Worm (Caenorhabditis elegans): ENCODE results near the gene sdz-8.

The sdz-8 gene

DNA sequence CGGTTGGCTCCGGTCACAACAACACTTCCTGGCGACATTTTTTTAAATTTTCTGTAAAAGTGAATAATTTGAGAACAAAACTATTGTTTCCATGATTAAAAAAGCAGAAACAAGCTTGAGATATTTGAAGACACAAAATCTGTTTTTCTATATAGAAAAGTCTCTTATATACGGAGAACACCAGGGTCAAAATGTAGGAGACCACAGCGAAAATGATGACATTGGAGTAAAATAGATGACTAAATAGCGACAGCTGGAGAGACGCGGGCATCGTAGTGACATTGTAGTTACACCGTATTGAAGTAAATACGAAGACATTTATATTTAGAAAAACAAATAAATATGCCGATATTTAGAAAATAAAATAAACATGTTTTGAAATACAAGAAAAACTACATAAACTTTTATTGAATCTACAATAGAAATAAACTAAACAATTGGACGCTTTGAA lies at the start of gene sdz-8:
TSS of gene sdz-8 (minus strand) at position 51 of the 451 bp plus-strand sequence.
- no peak for TF ChIP-seq unc-62 (GFP tag; optimal IDR thresholded peaks at IDR 0.05)

DNA sequence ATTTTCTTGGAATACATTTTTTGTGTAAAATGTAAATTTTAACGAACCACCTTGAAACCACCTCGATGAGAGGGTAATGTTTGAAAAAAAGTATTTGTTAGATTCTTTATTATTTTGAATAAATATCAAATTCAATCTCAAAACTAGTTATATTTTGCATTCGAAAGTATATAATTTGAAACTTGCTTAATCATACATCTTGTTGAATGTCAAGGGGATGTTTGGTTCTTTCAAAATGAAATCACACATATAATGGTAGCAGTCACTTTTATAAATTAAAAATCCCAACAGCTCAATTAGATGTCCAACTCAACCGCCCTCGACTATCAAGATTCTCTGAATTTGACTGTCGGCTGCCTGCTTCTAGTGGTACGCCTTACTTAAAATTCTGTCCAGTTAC lies 48.6 kb upstream of the sdz-8 start, which contains the start of gene srx-87:
TSS of gene srx-87 (plus strand) at position 301 of the 400 bp plus-strand sequence.
- no peak for TF ChIP-seq unc-62 (GFP tag; optimal IDR thresholded peaks at IDR 0.05)

DNA sequence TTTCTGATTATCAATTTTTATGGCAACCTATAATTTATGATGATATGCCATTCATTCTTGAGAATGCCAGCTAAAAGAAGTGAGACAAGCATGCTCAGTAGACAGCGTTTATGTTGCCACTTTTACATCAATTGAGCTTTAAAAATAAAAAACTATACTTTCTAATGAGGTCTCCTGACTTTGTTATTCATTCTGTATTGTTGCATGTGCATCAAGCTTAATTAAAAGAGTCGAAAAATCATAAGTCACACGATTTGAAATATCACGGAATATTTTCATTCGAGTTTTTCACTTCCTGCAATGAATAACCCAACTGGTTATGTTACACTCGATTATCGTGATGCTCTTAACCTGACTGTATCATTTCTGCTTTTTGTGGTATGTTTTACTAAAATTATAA lies 46.7 kb upstream of the sdz-8 start, which contains the start of gene srx-86:
TSS of gene srx-86 (plus strand) at position 301 of the 400 bp plus-strand sequence.
- TF ChIP-seq unc-62 (GFP tag; optimal IDR thresholded peaks at IDR 0.05), result no peak

DNA sequence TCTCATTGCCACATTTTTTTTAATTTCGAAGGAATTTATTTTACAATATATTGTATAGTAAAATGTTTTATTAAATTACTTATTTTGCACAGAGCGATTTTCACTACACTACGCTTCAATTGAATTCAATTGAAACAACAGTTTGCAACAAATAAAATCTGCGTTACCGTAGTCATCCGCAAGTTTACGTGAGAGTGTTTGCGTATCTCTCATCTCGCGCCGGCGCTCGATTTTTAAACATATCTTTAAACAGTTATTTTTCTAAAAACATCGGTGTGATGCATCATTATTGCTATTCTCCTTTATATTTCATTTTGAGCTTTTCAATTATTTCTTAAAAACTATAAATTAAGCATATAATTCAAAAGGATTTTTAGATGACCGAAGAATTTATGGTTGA lies 38.3 kb upstream of the sdz-8 start, which contains the start of gene duo-1:
TSS of gene duo-1 (plus strand) at position 371 of the 400 bp plus-strand sequence.
- TF ChIP-seq unc-62 (GFP tag; optimal IDR thresholded peaks at IDR 0.05), result no peak

DNA sequence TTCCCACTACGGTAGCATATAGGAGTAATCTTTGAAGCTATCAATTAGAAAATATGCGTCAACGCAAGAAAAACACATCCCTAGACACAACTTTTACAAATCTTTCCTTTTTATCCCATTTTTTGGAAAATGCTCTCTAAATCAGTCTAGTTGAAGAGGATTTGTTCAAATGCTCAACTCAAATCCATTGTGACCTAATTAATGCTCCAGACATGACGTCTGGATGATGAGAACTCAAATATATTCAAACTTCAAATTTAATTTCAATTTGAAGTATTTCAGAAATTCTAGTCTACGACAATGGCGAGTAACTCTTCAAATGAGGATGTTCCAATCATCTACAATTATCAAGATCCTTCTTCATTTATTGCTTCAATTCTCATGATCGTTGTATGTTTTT lies 36.4 kb upstream of the sdz-8 start, which contains the start of gene srx-85:
TSS of gene srx-85 (plus strand) at position 301 of the 400 bp plus-strand sequence.
- no peak for TF ChIP-seq unc-62 (GFP tag; optimal IDR thresholded peaks at IDR 0.05)

DNA sequence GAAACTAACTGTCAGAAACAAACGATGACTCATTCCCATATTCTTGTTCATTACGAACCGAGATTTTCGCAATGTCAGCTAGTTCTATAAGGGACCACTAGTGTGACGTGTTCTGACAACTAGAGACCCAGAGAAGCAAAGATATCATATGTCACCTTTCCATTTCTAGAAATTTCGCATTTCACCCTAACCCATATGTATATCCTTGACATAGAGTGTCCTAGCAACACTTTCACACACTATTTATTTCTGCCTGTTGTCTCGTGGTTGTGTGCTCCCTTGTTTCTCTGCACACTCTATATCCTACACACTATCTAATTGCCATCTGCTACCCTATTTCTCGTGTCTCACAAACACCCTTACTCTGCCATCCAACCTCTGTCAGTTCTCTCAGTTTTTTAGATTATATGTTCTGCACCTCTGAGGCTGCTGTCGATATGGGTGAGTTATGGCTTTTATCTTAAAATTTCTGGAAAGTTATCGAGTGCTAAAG lies 33.0 kb upstream of the sdz-8 start, which contains the start of the genes F38B7.17 and F38B7.3:
TSS of gene F38B7.17 (minus strand) at position 51 of the 493 bp plus-strand sequence.
TSS of gene F38B7.3 (plus strand) at position 194 of the 493 bp plus-strand sequence.
- no peak for TF ChIP-seq unc-62 (GFP tag; optimal IDR thresholded peaks at IDR 0.05)

DNA sequence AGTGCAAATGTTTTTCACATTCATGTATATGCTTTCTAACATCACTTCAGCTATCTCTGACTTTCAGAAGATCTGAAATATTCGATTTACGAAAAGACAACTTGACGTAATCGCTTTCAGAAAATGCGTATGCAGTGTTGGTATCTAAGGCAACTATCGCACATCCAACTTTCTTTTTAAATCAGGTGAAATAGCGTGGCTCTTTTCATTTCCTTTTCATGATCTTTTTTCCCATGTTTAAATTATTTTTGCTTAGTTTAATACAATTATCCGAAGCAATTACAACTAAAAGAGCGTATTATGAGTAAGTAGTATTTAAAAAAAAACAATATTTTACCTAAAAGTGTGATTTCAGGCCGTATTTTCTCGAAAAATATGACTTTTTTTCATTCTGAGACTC lies 30.8 kb upstream of the sdz-8 start, which contains the start of gene F38B7.11:
TSS of gene F38B7.11 (plus strand) at position 301 of the 400 bp plus-strand sequence.
- TF ChIP-seq unc-62 (GFP tag; optimal IDR thresholded peaks at IDR 0.05), result no peak

DNA sequence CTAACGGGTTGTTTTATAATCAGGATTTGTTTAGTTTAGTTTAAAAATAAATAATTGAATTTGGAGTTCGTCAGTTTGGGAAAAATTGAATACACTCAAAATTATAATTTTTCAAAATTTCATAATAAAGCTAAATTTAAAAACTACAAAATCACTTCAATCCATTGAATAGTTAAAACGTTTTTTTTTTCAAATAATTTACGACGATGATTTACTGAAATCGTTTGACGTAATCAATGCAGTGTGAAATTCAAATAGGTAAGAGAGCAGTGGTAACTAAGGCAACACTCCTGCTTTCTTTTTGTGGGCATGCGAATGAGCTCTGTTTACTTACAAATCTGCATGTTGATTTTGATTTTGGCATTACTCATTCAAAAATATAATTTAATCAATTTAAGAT lies 29.2 kb upstream of the sdz-8 start, which contains the start of gene F38B7.10:
TSS of gene F38B7.10 (plus strand) at position 301 of the 400 bp plus-strand sequence.
- no peak for TF ChIP-seq unc-62 (GFP tag; optimal IDR thresholded peaks at IDR 0.05)

DNA sequence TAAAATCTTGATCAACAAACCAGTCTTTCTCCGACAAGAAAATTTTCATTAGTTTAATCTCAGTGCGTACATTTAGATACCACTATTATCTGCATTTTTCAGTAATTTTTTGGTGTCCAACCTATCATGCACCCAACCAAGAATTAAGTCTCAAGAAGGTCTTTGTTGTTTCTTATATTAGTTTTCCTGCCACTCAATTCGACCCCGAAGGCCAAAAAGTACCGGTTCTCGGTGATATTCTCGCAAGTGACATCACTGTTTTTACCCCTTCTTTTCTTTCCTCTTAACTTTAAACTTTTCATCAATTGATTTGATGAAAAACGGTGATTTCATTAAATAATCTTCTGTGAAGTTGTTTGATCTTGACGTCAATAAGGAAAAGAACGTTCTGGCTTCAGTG lies 27.6 kb upstream of the sdz-8 start, which contains the start of gene F38B7.2:
TSS of gene F38B7.2 (plus strand) at position 400 of the 400 bp plus-strand sequence.
- TF ChIP-seq unc-62 (GFP tag; optimal IDR thresholded peaks at IDR 0.05), result no peak

DNA sequence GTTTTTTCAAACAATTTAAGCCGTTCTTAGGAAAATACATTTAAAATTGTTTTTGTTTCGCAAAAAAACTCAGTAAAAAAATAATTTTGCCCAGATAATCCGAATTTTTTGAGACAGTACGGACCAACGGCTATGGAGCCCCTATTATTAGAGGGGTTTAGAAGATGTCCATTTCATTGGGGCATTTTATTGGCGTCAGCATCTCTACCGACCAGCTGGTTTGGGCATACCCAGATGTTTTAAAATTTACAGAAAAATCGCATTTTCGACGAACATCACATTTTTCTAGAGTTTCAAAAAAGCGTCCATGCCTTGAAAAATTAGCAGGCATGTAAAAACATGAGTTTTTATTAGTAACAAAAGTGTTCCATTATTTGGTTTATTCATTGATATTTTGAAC lies 25.3 kb upstream of the sdz-8 start:
- no peak for TF ChIP-seq unc-62 (GFP tag; optimal IDR thresholded peaks at IDR 0.05)

DNA sequence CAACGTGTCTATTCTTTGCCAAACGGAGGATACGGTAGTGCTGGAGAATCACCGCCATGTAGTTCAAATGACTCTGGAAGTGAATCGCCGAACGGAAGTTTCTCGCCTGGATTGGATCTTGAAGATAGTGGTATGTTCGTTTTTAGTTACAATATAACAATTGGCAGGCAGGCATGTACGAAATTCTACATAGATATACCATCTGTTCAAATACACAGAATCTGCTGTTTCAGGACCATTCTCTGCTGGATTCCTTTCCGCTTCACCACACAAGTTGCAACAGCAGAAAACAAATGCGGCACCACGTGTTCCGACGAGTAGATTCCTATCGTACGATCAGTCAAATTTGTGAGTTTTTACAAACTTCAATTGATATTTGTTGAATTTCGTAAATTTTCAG lies 23.5 kb upstream of the sdz-8 start:
- no peak for TF ChIP-seq unc-62 (GFP tag; optimal IDR thresholded peaks at IDR 0.05)

DNA sequence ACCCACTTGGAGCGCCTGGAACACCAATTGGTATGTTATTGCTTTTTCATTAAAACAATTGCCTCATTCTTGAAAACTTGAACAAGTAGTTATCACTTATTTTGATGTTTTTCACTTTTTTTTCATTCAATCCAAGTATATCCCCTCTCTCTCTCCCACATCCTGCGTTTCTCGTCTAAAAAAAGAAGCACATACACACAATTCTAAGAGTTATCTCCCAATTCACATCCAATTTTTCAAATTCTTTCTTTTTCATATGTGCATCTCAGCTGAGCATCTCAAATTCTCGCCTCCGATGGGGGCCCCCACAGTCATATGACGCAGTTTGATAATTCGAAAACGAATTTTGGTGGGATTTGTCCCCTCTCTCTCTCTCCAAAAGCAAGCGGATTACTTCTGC lies 20.7 kb upstream of the sdz-8 start:
- TF ChIP-seq unc-62 (GFP tag; optimal IDR thresholded peaks at IDR 0.05), result no peak

DNA sequence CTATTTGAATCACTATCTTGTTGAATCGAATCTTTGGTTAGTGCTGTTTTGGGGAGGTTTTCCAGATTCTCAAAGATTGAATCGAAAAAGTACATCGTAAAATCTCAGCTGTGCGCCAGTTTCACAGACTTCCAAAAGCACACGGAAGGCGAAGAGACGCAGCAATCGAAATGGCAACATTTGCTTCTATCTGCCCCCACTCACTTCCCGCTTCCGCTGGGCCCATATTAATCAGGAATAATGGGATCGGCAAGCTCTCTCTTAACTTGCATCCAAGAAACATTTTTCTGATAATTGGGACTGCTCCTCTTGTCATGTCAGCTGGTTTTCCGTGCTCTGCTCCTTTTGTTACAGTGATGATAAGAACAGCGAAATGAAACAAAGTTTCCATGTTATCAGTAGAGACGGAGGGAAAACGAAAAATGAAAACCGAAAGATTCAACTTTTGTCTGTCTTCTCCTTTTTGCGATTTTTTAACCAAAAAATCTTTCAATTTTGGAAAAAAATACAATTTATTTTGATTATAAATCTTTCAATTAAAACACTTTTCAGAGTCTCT lies 19.6 kb upstream of the sdz-8 start:
- no peak for TF ChIP-seq unc-62 (GFP tag; optimal IDR thresholded peaks at IDR 0.05)

DNA sequence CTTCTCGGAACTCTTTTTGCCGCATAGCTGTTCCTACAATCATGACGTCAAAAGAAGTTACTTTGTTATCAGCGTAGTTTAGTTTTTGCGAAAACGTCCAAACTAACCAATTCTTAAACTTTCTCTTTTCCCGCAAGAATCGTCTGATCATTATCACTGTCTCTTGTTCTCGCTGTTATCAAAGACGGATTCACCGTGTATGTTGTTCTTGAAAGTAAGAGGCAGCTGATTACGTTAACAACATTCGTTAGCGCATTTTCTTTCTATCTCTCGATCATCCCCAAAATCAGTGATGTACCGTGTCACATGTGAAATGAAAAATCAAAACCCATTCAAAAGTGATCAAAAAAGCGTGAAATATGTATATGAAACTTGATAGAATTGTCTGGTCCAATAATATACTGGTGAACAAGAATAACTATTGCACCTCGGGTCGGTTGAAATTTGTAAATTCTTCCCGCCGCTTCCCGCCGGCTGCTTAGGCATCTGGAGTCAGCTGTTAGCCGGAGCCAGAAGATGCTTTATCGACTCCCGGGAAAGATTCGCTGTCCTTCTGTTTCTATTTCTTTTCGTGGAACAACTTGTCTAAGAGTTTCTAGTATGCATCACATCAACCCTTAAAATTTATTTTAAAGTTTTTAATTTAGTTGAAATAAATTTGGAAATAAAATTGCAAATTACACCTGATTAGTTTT lies 18.7 kb upstream of the sdz-8 start:
- TF ChIP-seq unc-62 (GFP tag; optimal IDR thresholded peaks at IDR 0.05), result no peak

DNA sequence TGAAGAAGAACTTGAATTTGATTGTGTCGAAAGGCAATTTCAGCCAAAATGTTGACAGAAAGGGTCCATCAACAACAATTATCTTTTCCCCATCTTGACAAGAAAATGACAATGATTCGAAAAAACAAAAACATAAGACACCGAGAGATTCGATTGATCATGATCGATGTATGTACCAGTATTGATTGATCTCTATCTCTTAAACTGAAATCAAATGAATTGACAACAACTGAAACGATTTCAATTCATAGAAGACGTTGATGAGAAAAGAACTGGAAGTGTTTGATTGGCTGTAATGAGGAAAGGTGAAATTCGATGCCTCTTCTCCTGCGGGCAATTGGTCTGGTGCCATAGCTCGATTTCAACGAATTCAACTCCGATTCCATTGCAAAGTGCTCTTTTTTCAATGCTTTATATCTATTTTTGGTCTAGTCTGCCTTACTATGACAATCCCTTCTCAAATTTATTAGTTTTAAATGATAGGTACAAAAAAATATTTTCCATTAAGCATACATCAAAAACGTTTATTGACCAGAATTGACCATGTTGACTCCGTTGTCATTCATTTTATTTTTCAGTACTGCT lies 17.5 kb upstream of the sdz-8 start:
- no peak for TF ChIP-seq unc-62 (GFP tag; optimal IDR thresholded peaks at IDR 0.05)

DNA sequence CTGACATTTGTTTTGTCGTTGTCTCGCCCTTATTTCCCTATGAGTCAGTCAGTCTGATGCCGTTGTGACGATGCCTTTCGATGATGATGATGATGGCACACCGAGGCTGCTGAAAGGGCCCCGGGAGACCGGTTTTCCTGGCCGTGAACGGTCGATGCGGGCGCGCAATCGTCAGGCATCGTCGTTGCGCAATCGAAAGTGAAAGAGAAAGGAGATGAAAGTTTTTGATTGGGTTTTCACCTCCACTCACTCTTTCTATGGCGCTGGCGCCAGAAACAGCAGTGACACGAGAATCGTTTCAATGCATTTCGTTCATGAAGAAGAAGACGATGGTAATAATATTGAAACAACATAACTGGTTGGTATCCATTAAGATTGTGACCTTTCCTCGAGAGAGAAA lies 17.0 kb upstream of the sdz-8 start:
- no peak for TF ChIP-seq unc-62 (GFP tag; optimal IDR thresholded peaks at IDR 0.05)

Measured in whole organism, dauer.